Worm (Caenorhabditis elegans) whole organism, young adult: ENCODE measurements around the gene rap-1.

ENCODE experiments used
- B0019.2 ChIP-seq: fragments of 200-800 bp; sonication (Bioruptor generic); conservative IDR thresholded peaks from 2 replicates; pipeline ENCODE4 v1.3.6; 2022; ENCODE audit warnings: missing genetic modification reagents, missing genetic modification characterization, missing compliant biosample characterization
- F23B12.7 ChIP-seq: sonication (generic microtip); optimal IDR thresholded peaks from 2 replicates; lab custom pipeline; 2017; ENCODE audit warnings: missing genetic modification characterization, mild to moderate bottlenecking, missing compliant biosample characterization, antibody characterized with exemption, moderate library complexity; ENCODE audit not compliant: insufficient read depth
- F52B5.7 ChIP-seq: sonication (generic microtip); optimal IDR thresholded peaks from 2 replicates; lab custom pipeline; 2016; ENCODE audit warnings: mild to moderate bottlenecking, missing genetic modification characterization, missing compliant biosample characterization
- F55B11.4 ChIP-seq: sonication (generic microtip); optimal IDR thresholded peaks from 2 replicates; lab custom pipeline; 2016; ENCODE audit warnings: missing compliant biosample characterization, missing genetic modification characterization, borderline replicate concordance; ENCODE audit not compliant: insufficient read depth
- F57C9.4 ChIP-seq: sonication (generic microtip); optimal IDR thresholded peaks from 2 replicates; lab custom pipeline; 2017; ENCODE audit warnings: mild to moderate bottlenecking, missing genetic modification characterization, missing compliant biosample characterization
- T07F8.4 ChIP-seq: sonication (generic microtip); optimal IDR thresholded peaks from 2 replicates; lab custom pipeline; 2016; ENCODE audit warnings: mild to moderate bottlenecking, missing genetic modification characterization, moderate library complexity, missing compliant biosample characterization
- Y67H2A.10 ChIP-seq: fragments of 200-800 bp; sonication (Bioruptor generic); conservative IDR thresholded peaks from 2 replicates; pipeline ENCODE4 v1.3.6; 2022; ENCODE audit warnings: missing genetic modification reagents, missing genetic modification characterization, missing compliant biosample characterization
- akir-1 ChIP-seq: fragments of 200-800 bp; sonication (Bioruptor generic); optimal IDR thresholded peaks from 2 replicates; lab custom pipeline; 2018; ENCODE audit warnings: mild to moderate bottlenecking, missing genetic modification characterization, moderate library complexity, missing compliant biosample characterization
- attf-3 ChIP-seq: fragments of 200-800 bp; sonication (Bioruptor generic); conservative IDR thresholded peaks from 2 replicates; pipeline ENCODE4 v1.3.6; 2022; ENCODE audit warnings: missing genetic modification reagents, missing genetic modification characterization, missing compliant biosample characterization
- attf-5 ChIP-seq: fragments of 200-800 bp; sonication (Bioruptor generic); optimal IDR thresholded peaks from 2 replicates; lab custom pipeline; 2018; ENCODE audit warnings: mild to moderate bottlenecking, missing genetic modification characterization, missing compliant biosample characterization
- cebp-2 ChIP-seq: fragments of 200-800 bp; sonication (Bioruptor generic); IDR thresholded peaks from 2 replicates; pipeline ENCODE4 v1.3.6; 2022; ENCODE audit warnings: missing genetic modification characterization, missing compliant biosample characterization
- ceh-100 ChIP-seq: fragments of 200-800 bp; sonication (Bioruptor generic); IDR thresholded peaks from 2 replicates; pipeline ENCODE4 v1.3.6; 2022; ENCODE audit warnings: missing genetic modification reagents, missing genetic modification characterization, missing compliant biosample characterization
- ceh-40 ChIP-seq: fragments of 200-800 bp; sonication (Bioruptor generic); IDR thresholded peaks from 2 replicates; pipeline ENCODE4 v1.3.6; 2022; ENCODE audit warnings: missing genetic modification characterization, missing compliant biosample characterization
- ceh-91 ChIP-seq: fragments of 200-800 bp; sonication (Bioruptor generic); IDR thresholded peaks from 2 replicates; pipeline ENCODE4 v1.3.6; 2022; ENCODE audit warnings: missing genetic modification reagents, missing genetic modification characterization, missing compliant biosample characterization
- die-1 ChIP-seq: sonication (generic microtip); optimal IDR thresholded peaks from 2 replicates; lab custom pipeline; 2016; ENCODE audit warnings: missing genotype, mild to moderate bottlenecking, missing genetic modification characterization, missing compliant biosample characterization
- efl-1 ChIP-seq: fragments of 150-350 bp; optimal IDR thresholded peaks from 2 replicates; lab custom pipeline; 2014; ENCODE audit warnings: missing biosample characterization, missing genetic modification reagents, missing genetic modification characterization
- egl-18 ChIP-seq: fragments of 200-800 bp; sonication (Bioruptor generic); IDR thresholded peaks from 2 replicates; pipeline ENCODE4 v1.3.6; 2022; ENCODE audit warnings: missing genetic modification reagents, missing genetic modification characterization, missing compliant biosample characterization
- egrh-3 ChIP-seq: fragments of 200-800 bp; sonication (Bioruptor generic); IDR thresholded peaks from 2 replicates; pipeline ENCODE4 v1.3.6; 2022; ENCODE audit warnings: missing genetic modification reagents, missing genetic modification characterization, missing compliant biosample characterization
- ekl-4 ChIP-seq: fragments of 200-800 bp; sonication (Bioruptor generic); IDR thresholded peaks from 2 replicates; pipeline ENCODE4 v1.3.6; 2022; ENCODE audit warnings: missing genetic modification reagents, missing genetic modification characterization, missing compliant biosample characterization
- ets-4 ChIP-seq: fragments of 200-800 bp; sonication (Bioruptor generic); optimal IDR thresholded peaks from 2 replicates; lab custom pipeline; 2018; ENCODE audit warnings: mild to moderate bottlenecking, missing genetic modification characterization, missing compliant biosample characterization
- him-1 ChIP-seq: sonication (generic microtip); optimal IDR thresholded peaks from 2 replicates; lab custom pipeline; 2016; ENCODE audit warnings: missing genotype, missing genetic modification reagents, missing genetic modification characterization, missing compliant biosample characterization
- hlh-12 ChIP-seq: sonication (generic microtip); optimal IDR thresholded peaks from 2 replicates; lab custom pipeline; 2016; ENCODE audit warnings: missing genetic modification characterization, missing compliant biosample characterization
- hsf-1 ChIP-seq: fragments of 200-800 bp; sonication (Bioruptor generic); IDR thresholded peaks from 2 replicates; pipeline ENCODE4 v1.3.6; 2022; ENCODE audit warnings: missing genetic modification reagents, missing genetic modification characterization, missing compliant biosample characterization
- lin-35 ChIP-seq, 3 experiments: fragments of 150-350 bp in 2 of 3; sonication (generic microtip) in 1 of 3; optimal IDR thresholded peaks; 2 replicates each; lab custom pipeline; 2014 to 2018; ENCODE audit warnings: missing biosample characterization in 3 of 3, missing genetic modification characterization in 3 of 3, missing genetic modification reagents in 3 of 3
- lsl-1 ChIP-seq: fragments of 200-800 bp; sonication (Bioruptor generic); optimal IDR thresholded peaks from 2 replicates; lab custom pipeline; 2018; ENCODE audit warnings: mild to moderate bottlenecking, missing genetic modification characterization, moderate library complexity, missing compliant biosample characterization
- lsy-27 ChIP-seq: sonication (generic microtip); optimal IDR thresholded peaks from 2 replicates; lab custom pipeline; 2017; ENCODE audit warnings: missing genetic modification characterization, mild to moderate bottlenecking, missing compliant biosample characterization, antibody characterized with exemption, missing genotype, borderline replicate concordance; ENCODE audit not compliant: insufficient read depth
- madf-3 ChIP-seq: fragments of 200-800 bp; sonication (Bioruptor generic); IDR thresholded peaks from 2 replicates; pipeline ENCODE4 v1.3.6; 2022; ENCODE audit warnings: missing genetic modification reagents, missing genetic modification characterization, missing compliant biosample characterization
- mcd-1 ChIP-seq: fragments of 200-800 bp; sonication (Bioruptor generic); IDR thresholded peaks from 2 replicates; pipeline ENCODE4 v1.3.6; 2022; ENCODE audit warnings: missing genetic modification reagents, missing genetic modification characterization, missing compliant biosample characterization
- mxl-1 ChIP-seq: sonication (generic microtip); optimal IDR thresholded peaks from 2 replicates; lab custom pipeline; 2016; ENCODE audit warnings: missing genetic modification characterization, missing compliant biosample characterization
- nfya-1 ChIP-seq: sonication (generic microtip); optimal IDR thresholded peaks from 2 replicates; lab custom pipeline; 2017; ENCODE audit warnings: antibody characterized with exemption, missing compliant biosample characterization, missing genetic modification characterization, borderline replicate concordance; ENCODE audit not compliant: insufficient read depth
- nfyb-1 ChIP-seq: fragments of 200-800 bp; sonication (Bioruptor generic); IDR thresholded peaks from 2 replicates; pipeline ENCODE4 v1.3.6; 2022; ENCODE audit warnings: missing genetic modification reagents, missing genetic modification characterization, missing compliant biosample characterization
- somi-1 ChIP-seq: fragments of 200-800 bp; sonication (Bioruptor generic); optimal IDR thresholded peaks from 2 replicates; lab custom pipeline; 2018; ENCODE audit warnings: mild to moderate bottlenecking, missing genetic modification characterization, missing compliant biosample characterization
- tlf-1 ChIP-seq: fragments of 200-800 bp; sonication (Bioruptor generic); optimal IDR thresholded peaks from 2 replicates; lab custom pipeline; 2018; ENCODE audit warnings: mild to moderate bottlenecking, missing genetic modification characterization, missing compliant biosample characterization
- unc-130 ChIP-seq: sonication (generic microtip); optimal IDR thresholded peaks from 2 replicates; lab custom pipeline; 2016; ENCODE audit warnings: missing genetic modification reagents, missing genetic modification characterization, missing compliant biosample characterization
- xnd-1 ChIP-seq: sonication (generic microtip); optimal IDR thresholded peaks from 2 replicates; lab custom pipeline; 2016; ENCODE audit warnings: missing genotype, missing genetic modification reagents, missing genetic modification characterization, missing compliant biosample characterization
- ztf-26 ChIP-seq: sonication (generic microtip); optimal IDR thresholded peaks from 2 replicates; lab custom pipeline; 2017; ENCODE audit warnings: missing genetic modification characterization, missing compliant biosample characterization
- ztf-28 ChIP-seq: fragments of 200-800 bp; sonication (Bioruptor generic); IDR thresholded peaks from 2 replicates; pipeline ENCODE4 v1.3.6; 2022; ENCODE audit warnings: missing genetic modification reagents, missing genetic modification characterization, missing compliant biosample characterization
- ztf-3 ChIP-seq: fragments of 200-800 bp; sonication (Bioruptor generic); optimal IDR thresholded peaks from 2 replicates; lab custom pipeline; 2018; ENCODE audit warnings: mild to moderate bottlenecking, missing genetic modification characterization, missing compliant biosample characterization

Gene rap-1

DNA sequence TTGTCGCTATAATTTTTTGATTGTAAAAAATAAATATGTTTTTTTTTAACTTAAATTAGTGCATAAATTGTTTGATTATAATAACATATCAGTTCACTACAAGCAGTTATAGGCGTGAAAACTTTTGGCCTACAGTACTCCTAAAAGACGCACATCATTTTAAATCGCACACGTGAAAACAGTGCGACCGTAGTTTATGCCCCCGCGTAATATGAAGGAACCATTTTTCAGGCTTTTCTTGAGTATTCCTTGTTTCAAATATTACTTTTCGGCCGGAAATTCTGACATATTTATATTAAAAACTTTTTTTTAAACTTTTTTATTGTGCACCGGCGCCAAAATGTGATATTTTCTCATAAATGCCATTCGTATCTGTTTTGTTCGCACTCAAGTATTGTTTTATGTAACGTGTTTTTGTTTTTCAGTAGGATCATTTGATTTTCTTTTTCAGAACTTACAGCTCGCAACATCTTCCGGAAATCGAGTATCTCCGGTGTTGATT is 30.1 kb downstream of the rap-1 start, which contains the start of gene oma-1 (continued):
- TF ChIP-seq ceh-100 (GFP tag; lab: Robert Waterston, UW): 0 out of 2 replicates have a peak, but pooled peaks have one; percentile 13
- TF ChIP-seq die-1 (tag; lab: Kevin White, UChicago): no peak
- peak; percentile 78 for TF ChIP-seq tlf-1 (GFP tag; lab: Kevin White, UChicago)
- no peak for TF ChIP-seq akir-1
- TF ChIP-seq B0019.2 (GFP tag; lab: Robert Waterston, UW): peak; percentile 36; the same call in 1 of the 2 replicates
- no peak; the same call in 1 of the 2 replicates for TF ChIP-seq hsf-1
- TF ChIP-seq nfyb-1 (GFP tag; lab: Robert Waterston, UW): no peak
- TF ChIP-seq F57C9.4: no peak
- TF ChIP-seq lsl-1 (GFP tag; lab: Kevin White, UChicago): peak; percentile 99
- TF ChIP-seq efl-1: peak; percentile 95
- peak; percentile 95 for TF ChIP-seq xnd-1 (tag; lab: Kevin White, UChicago)
- TF ChIP-seq madf-3: no peak; the same call in 1 of the 2 replicates
- TF ChIP-seq ztf-28 (GFP tag; lab: Robert Waterston, UW): no peak

DNA sequence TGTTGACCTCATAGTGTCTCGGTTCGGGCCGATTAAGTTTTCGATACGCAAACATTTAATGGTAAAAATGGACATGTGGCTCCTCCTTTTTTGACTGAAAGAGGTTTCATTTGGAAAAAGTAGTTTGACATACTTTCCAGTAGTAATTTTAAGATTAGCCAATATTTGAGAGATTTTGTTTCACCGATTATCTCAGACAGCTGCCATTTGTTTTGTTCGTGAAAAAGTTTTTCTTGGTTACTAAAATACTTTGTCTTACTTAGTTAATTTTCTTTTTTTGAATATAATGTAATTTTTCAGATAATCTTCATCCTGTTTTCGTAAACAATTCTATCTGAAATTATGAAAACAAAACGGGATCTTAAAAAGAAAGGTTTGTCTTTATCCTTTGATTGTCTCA is 32.5 kb downstream of the rap-1 start, which contains the start of gene C09G9.5:
TSS of gene C09G9.5 (plus strand) at position 301 of the 400 bp plus-strand sequence.
- TF ChIP-seq ets-4: no peak

DNA sequence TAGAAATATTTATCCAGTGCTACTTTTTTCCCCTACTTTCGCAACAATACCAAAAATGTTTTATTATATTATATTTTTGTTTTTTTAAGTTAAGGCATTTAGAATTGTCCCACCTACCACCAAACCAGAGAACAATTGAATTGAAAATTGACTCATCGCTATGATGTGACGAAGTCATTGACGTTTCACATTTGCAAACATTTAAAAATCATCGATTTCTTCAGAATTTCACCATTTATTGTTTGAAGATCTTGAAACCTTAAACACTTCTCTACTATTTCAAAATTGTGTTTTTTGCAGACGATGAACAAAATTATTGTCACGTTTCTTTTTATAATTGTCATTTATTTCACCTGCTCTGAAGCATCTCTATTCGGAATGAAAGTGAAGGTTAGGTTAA is 37.5 kb downstream of the rap-1 start, which contains the start of gene C09G9.8:
TSS of gene C09G9.8 (plus strand) at position 301 of the 400 bp plus-strand sequence.
- TF ChIP-seq F52B5.7 (no peak), F55B11.4 (tag; lab: Kevin White, UChicago) (no peak), mxl-1 (no peak), cebp-2 (no peak), T07F8.4 (no peak), egrh-3 (GFP tag; lab: Robert Waterston, UW) (no peak), egl-18 (GFP tag; lab: Robert Waterston, UW) (no peak), mcd-1 (no peak), unc-130 (GFP tag; lab: Kevin White, UChicago) (no peak)

DNA sequence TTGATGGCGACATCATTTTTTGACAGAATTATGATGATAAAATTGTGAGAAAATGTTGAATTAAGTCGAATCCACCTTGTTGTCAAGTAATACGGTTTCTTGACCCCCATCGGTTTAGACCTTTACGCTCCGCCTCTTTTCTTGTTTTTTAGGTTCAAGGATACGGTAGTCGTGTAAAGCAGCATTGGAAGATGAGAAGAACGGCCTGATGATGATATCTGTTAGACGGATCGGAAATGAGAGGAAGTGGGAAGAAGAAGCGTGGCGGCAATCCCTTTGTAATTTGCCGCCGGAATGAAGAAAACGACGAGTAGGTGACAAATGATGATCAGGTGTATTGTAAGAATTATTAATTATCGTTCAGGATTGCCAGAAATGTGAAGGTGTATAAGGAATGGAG is 38.9 kb downstream of the rap-1 start, which contains the start of gene npax-4:
TSS of gene npax-4 (minus strand) at position 101 of the 400 bp plus-strand sequence.
- TF ChIP-seq ceh-40 (GFP tag; lab: Robert Waterston, UW): no peak
- TF ChIP-seq ztf-26 (tag; lab: Kevin White, UChicago): no peak
- TF ChIP-seq T07F8.4: no peak
- TF ChIP-seq somi-1: no peak
- no peak for TF ChIP-seq Y67H2A.10 (GFP tag; lab: Robert Waterston, UW)
- no peak for TF ChIP-seq nfya-1 (tag; lab: Kevin White, UChicago)
- no peak for TF ChIP-seq attf-3 (GFP tag; lab: Robert Waterston, UW)
- TF ChIP-seq F23B12.7: no peak
- no peak for TF ChIP-seq hlh-12 (tag; lab: Kevin White, UChicago)
- no peak for TF ChIP-seq ekl-4 (GFP tag; lab: Robert Waterston, UW)
- TF ChIP-seq lin-35 (GFP tag; optimal IDR thresholded peaks at IDR 0.05; lab: Kevin White, UChicago): no peak
- no peak for TF ChIP-seq ztf-3 (GFP tag; lab: Kevin White, UChicago)
- TF ChIP-seq him-1 (tag; lab: Kevin White, UChicago): no peak
- TF ChIP-seq lsy-27 (tag; lab: Kevin White, UChicago): no peak
- TF ChIP-seq ceh-91 (GFP tag; lab: Robert Waterston, UW): no peak
- no peak for TF ChIP-seq attf-5
